Worm (Caenorhabditis elegans): ENCODE measurements around the gene Y11D7A.3.

Gene Y11D7A.3

ce11 chrIV:9216437-9216836 lies 16.5 kb upstream of the Y11D7A.3 start (continued):
- TF ChIP-seq unc-98 (GFP tag; IDR thresholded peaks at IDR 0.05) = no peak
- no peak for TF ChIP-seq nhr-84 (tag; optimal IDR thresholded peaks at IDR 0.05)
- TF ChIP-seq nhr-76 (tag; optimal IDR thresholded peaks at IDR 0.05) = no peak
- TF ChIP-seq nhr-19 (GFP tag; conservative IDR thresholded peaks at IDR 0.05) = no peak
- TF ChIP-seq nhr-90 (tag; optimal IDR thresholded peaks at IDR 0.05; ENCODE audit: poor library complexity) = no peak

DNA sequence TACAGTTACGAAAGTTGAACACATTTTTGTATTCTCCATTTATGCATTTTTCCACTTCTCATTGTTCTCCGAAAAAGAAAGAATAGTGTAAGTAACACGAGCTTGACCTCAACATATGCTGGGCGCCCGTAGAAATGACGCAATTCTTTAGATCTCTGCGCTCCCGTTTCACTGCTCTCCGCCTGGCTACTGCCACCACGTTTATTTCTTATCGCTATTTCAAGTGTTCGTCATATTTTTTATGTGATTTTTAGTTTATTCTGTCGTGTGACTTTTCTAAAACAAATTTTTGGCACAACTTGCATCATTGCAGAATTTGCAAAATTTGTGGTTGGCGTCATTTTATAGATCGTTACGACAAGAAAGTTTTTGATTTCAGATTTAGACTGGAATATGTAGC lies 15.9 kb upstream of the Y11D7A.3 start:
- TF ChIP-seq nhr-28 (tag; optimal IDR thresholded peaks at IDR 0.05) = no peak
- no peak for TF ChIP-seq efl-1 (optimal IDR thresholded peaks at IDR 0.05)
- TF ChIP-seq efl-1 (GFP tag; optimal IDR thresholded peaks at IDR 0.05 in 1 of 2) = peak in 1 of 2 experiments; percentile 28
- TF ChIP-seq nhr-76 (tag; optimal IDR thresholded peaks at IDR 0.05) = no peak
- TF ChIP-seq lin-35 (GFP tag; optimal IDR thresholded peaks at IDR 0.05) = no peak
- TF ChIP-seq elt-2 (tag; optimal IDR thresholded peaks at IDR 0.05) = peak; percentile 12

ce11 chrIV:9217426-9217825 lies 15.5 kb upstream of the Y11D7A.3 start, which contains the start of gene C46C2.2:
Gene C46C2.2, plus strand, starts transcription at chrIV:9217726.
- TF ChIP-seq unc-30 (tag; optimal IDR thresholded peaks at IDR 0.05) = no peak
- no peak for TF ChIP-seq vab-15 (tag; optimal IDR thresholded peaks at IDR 0.05)
- no peak for TF ChIP-seq nhr-20 (tag; optimal IDR thresholded peaks at IDR 0.05)
- no peak for TF ChIP-seq alr-1 (tag; optimal IDR thresholded peaks at IDR 0.05; ENCODE audit: borderline replicate concordance)
- no peak for TF ChIP-seq mef-2 (tag; optimal IDR thresholded peaks at IDR 0.05)
- no peak for TF ChIP-seq unc-130 (tag; optimal IDR thresholded peaks at IDR 0.05)
- TF ChIP-seq nhr-12 (tag; optimal IDR thresholded peaks at IDR 0.05) = no peak
- TF ChIP-seq lin-13 (GFP tag; optimal IDR thresholded peaks at IDR 0.05) = no peak
- TF ChIP-seq hlh-17 (GFP tag; optimal IDR thresholded peaks at IDR 0.05; ENCODE audit: borderline replicate concordance) = no peak
- no peak for TF ChIP-seq nhr-47 (tag; optimal IDR thresholded peaks at IDR 0.05)
- TF ChIP-seq Y116A8C.19 (tag; optimal IDR thresholded peaks at IDR 0.05; ENCODE audit: borderline replicate concordance) = no peak
- TF ChIP-seq skn-1 (tag; optimal IDR thresholded peaks at IDR 0.05) = no peak

DNA sequence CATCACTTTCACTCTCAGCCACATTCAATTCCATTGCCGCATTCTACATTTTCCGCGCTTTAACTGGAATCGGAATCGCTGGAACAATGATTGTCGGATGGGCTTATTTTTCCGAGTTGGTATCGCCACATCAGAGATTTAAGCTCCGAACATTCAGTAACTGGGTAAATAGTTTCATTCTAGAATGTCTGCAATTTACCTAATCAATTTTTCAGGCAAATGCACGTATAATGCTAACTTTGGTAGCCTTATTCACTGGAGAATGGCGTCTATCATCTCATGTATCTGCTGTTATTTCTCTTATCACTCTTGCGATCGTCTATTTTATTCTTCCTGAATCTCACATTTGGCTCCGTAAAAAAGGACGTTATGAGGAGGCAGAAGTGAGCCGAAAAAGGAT lies 14.5 kb upstream of the Y11D7A.3 start:
- TF ChIP-seq efl-1 (optimal IDR thresholded peaks at IDR 0.05) (no peak), efl-1 (GFP tag; optimal IDR thresholded peaks at IDR 0.05 in 1 of 2) (peak in 1 of 2 experiments; percentile 74), egl-27 (tag; optimal IDR thresholded peaks at IDR 0.05) (no peak)

DNA sequence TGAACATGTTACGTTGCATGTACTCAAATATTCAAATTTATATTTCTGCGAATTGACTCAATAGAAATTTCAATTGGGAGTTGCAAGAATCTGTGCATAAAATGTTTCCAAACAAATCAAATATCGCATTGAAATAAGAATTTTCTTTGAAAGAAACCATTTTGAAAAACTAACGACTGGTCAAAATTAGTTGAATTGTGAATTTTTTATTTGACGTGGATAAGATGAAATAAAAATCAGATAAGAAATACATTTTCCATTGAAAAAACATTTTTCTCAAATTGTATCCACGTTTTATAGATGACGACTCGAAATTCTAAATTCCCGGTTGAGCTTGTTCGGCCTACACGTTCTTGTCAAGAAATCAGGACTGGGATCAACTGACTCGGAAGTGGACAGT lies 8.1 kb upstream of the Y11D7A.3 start, which contains the start of gene C46C2.3:
C46C2.3 (plus strand) TSS at position 301 of the 400 bp plus-strand sequence.
- TF ChIP-seq ztf-4 (tag; optimal IDR thresholded peaks at IDR 0.05) = no peak
- no peak for TF ChIP-seq dsc-1 (tag; optimal IDR thresholded peaks at IDR 0.05)

DNA sequence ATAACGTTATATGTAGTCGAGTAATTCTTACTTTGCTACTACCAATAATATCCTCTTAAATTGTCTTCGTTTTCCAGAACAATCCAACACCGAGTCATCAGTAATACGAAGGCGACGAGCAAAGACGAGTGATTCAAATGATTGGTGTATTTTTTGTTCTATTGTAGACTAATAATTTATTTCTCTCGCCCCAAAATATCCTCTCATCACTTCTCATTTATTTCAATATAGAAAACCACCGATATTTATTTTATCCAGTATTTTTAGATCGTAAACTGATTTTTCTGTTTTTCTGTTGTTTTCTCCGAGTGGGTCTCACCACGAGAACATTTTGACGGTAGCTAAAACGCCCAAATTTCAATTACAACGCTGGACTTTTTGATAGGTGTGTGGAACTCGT lies 5.2 kb upstream of the Y11D7A.3 start:
- no peak for TF ChIP-seq aha-1 (tag; optimal IDR thresholded peaks at IDR 0.05)
- no peak for TF ChIP-seq mep-1 (tag; optimal IDR thresholded peaks at IDR 0.05)
- no peak for TF ChIP-seq aly-2 (tag; optimal IDR thresholded peaks at IDR 0.05)
- TF ChIP-seq pax-3 (tag; optimal IDR thresholded peaks at IDR 0.05) = no peak
- no peak for TF ChIP-seq ztf-11 (tag; optimal IDR thresholded peaks at IDR 0.05)
- TF ChIP-seq efl-1 (optimal IDR thresholded peaks at IDR 0.05) = no peak
- no peak for TF ChIP-seq efl-1 (GFP tag; optimal IDR thresholded peaks at IDR 0.05 in 1 of 2)
- TF ChIP-seq pag-3 (tag; optimal IDR thresholded peaks at IDR 0.05; ENCODE audit: borderline replicate concordance, insufficient read depth) = no peak
- no peak for TF ChIP-seq mab-9 (GFP tag; IDR thresholded peaks at IDR 0.05)

Data from whole organism, L1 larva.